Fruit fly (Drosophila melanogaster): ENCODE data around the gene CG1273.

Gene CG1273

dm6 chr3L:4288591-4289056 lies 25.1 kb downstream of the CG1273 start, which contains the start of gene Hexo1:
Gene Hexo1, plus strand, starts transcription at chr3L:4288641.
- TF ChIP-seq jim (GFP tag; optimal IDR thresholded peaks at IDR 0.05) (no peak), Dfd (GFP tag; optimal IDR thresholded peaks at IDR 0.05) (no peak), Mio (GFP tag; optimal IDR thresholded peaks at IDR 0.05) (no peak), dmrt93B (GFP tag; optimal IDR thresholded peaks at IDR 0.05) (no peak), OdsH (GFP tag; optimal IDR thresholded peaks at IDR 0.05) (peak; percentile 69), HLH106 (tag; optimal IDR thresholded peaks at IDR 0.05) (peak; percentile 60), sage (GFP tag; optimal IDR thresholded peaks at IDR 0.05) (no peak), CG9705 (GFP tag; optimal IDR thresholded peaks at IDR 0.05) (no peak), lola (GFP tag; optimal IDR thresholded peaks at IDR 0.05) (no peak), ey (GFP tag; optimal IDR thresholded peaks at IDR 0.05) (peak; percentile 65), GATAd (GFP tag; optimal IDR thresholded peaks at IDR 0.05) (no peak), pan (optimal IDR thresholded peaks at IDR 0.05) (no peak), woc (GFP tag; optimal IDR thresholded peaks at IDR 0.05) (peak; percentile 92), Vsx2 (GFP tag; optimal IDR thresholded peaks at IDR 0.05; ENCODE audit: partially characterized antibody) (no peak), CG32264 (GFP tag; optimal IDR thresholded peaks at IDR 0.05) (no peak), dl (GFP tag; optimal IDR thresholded peaks at IDR 0.05; ENCODE audit: insufficient read depth in 1 of 2, partially characterized antibody in 2 of 2) (no peak), tai (GFP tag; optimal IDR thresholded peaks at IDR 0.05) (no peak), h (GFP tag; optimal IDR thresholded peaks at IDR 0.05) (peak; percentile 73), rgr (GFP tag; optimal IDR thresholded peaks at IDR 0.05) (peak; percentile 63), Hr78 (GFP tag; optimal IDR thresholded peaks at IDR 0.05) (no peak), Myc (optimal IDR thresholded peaks at IDR 0.05) (no peak), fru (GFP tag; optimal IDR thresholded peaks at IDR 0.05) (peak; percentile 75), dsf (GFP tag; optimal IDR thresholded peaks at IDR 0.05; ENCODE audit: borderline replicate concordance) (no peak), Hr83 (GFP tag; optimal IDR thresholded peaks at IDR 0.05; ENCODE audit: poor library complexity, severe bottlenecking) (no peak), Hnf4 (GFP tag; optimal IDR thresholded peaks at IDR 0.05) (no peak), psq (GFP tag; optimal IDR thresholded peaks at IDR 0.05) (peak; percentile 56), Rel (GFP tag; optimal IDR thresholded peaks at IDR 0.05) (no peak), Rel (tag; optimal IDR thresholded peaks at IDR 0.05) (peak; percentile 18), Dif (GFP tag; optimal IDR thresholded peaks at IDR 0.05; ENCODE audit: partially characterized antibody) (no peak), brk (GFP tag; optimal IDR thresholded peaks at IDR 0.05) (no peak), Jra (GFP tag; optimal IDR thresholded peaks at IDR 0.05) (peak; percentile 37), usp (GFP tag; optimal IDR thresholded peaks at IDR 0.05) (no peak), Abd-B (GFP tag; optimal IDR thresholded peaks at IDR 0.05) (no peak), foxo (GFP tag; optimal IDR thresholded peaks at IDR 0.05) (peak; percentile 26 to 66), N (GFP tag; optimal IDR thresholded peaks at IDR 0.05) (no peak), CrebA (GFP tag; optimal IDR thresholded peaks at IDR 0.05; ENCODE audit: borderline replicate concordance) (no peak), br (GFP tag; optimal IDR thresholded peaks at IDR 0.05) (peak; percentile 76), Sp1 (GFP tag; optimal IDR thresholded peaks at IDR 0.05) (peak; percentile 59), sv (GFP tag; optimal IDR thresholded peaks at IDR 0.05) (peak; percentile 17)

dm6 chr3L:4292120-4292697 lies 28.7 kb downstream of the CG1273 start, which contains the start of the genes CG15012 and Fdx2:
Gene CG15012, minus strand, starts transcription at chr3L:4292246.
Gene Fdx2, plus strand, starts transcription at chr3L:4292482.
- no peak for TF ChIP-seq Hr78 (GFP tag; optimal IDR thresholded peaks at IDR 0.05)
- TF ChIP-seq sage (GFP tag; optimal IDR thresholded peaks at IDR 0.05), result no peak
- no peak for TF ChIP-seq psq (GFP tag; optimal IDR thresholded peaks at IDR 0.05)
- no peak for TF ChIP-seq foxo (GFP tag; optimal IDR thresholded peaks at IDR 0.05)
- TF ChIP-seq lola (GFP tag; optimal IDR thresholded peaks at IDR 0.05), result no peak
- TF ChIP-seq sv (GFP tag; optimal IDR thresholded peaks at IDR 0.05), result no peak
- TF ChIP-seq Sp1 (GFP tag; optimal IDR thresholded peaks at IDR 0.05), result peak; percentile 30
- TF ChIP-seq fru (GFP tag; optimal IDR thresholded peaks at IDR 0.05), result peak; percentile 46
- no peak for TF ChIP-seq OdsH (GFP tag; optimal IDR thresholded peaks at IDR 0.05)
- peak; percentile 33 for TF ChIP-seq Myc (optimal IDR thresholded peaks at IDR 0.05)
- TF ChIP-seq pan (optimal IDR thresholded peaks at IDR 0.05), result no peak
- TF ChIP-seq Jra (GFP tag; optimal IDR thresholded peaks at IDR 0.05), result peak; percentile 32
- no peak for TF ChIP-seq CG32264 (GFP tag; optimal IDR thresholded peaks at IDR 0.05)
- TF ChIP-seq rgr (GFP tag; optimal IDR thresholded peaks at IDR 0.05), result peak; percentile 43
- TF ChIP-seq N (GFP tag; optimal IDR thresholded peaks at IDR 0.05), result no peak
- TF ChIP-seq CrebA (GFP tag; optimal IDR thresholded peaks at IDR 0.05; ENCODE audit: borderline replicate concordance), result no peak
- TF ChIP-seq ey (GFP tag; optimal IDR thresholded peaks at IDR 0.05), result peak; percentile 8
- peak; percentile 71 for TF ChIP-seq woc (GFP tag; optimal IDR thresholded peaks at IDR 0.05)
- no peak for TF ChIP-seq Dif (GFP tag; optimal IDR thresholded peaks at IDR 0.05; ENCODE audit: partially characterized antibody)
- no peak for TF ChIP-seq dmrt93B (GFP tag; optimal IDR thresholded peaks at IDR 0.05)
- no peak for TF ChIP-seq Vsx2 (GFP tag; optimal IDR thresholded peaks at IDR 0.05; ENCODE audit: partially characterized antibody)
- TF ChIP-seq br (GFP tag; optimal IDR thresholded peaks at IDR 0.05), result no peak
- TF ChIP-seq usp (GFP tag; optimal IDR thresholded peaks at IDR 0.05), result no peak
- TF ChIP-seq Rel (GFP tag; optimal IDR thresholded peaks at IDR 0.05), result no peak
- TF ChIP-seq Rel (tag; optimal IDR thresholded peaks at IDR 0.05), result no peak
